Worm (Caenorhabditis elegans): Measurements from ENCODE around the gene F57H12.6.

DNA sequence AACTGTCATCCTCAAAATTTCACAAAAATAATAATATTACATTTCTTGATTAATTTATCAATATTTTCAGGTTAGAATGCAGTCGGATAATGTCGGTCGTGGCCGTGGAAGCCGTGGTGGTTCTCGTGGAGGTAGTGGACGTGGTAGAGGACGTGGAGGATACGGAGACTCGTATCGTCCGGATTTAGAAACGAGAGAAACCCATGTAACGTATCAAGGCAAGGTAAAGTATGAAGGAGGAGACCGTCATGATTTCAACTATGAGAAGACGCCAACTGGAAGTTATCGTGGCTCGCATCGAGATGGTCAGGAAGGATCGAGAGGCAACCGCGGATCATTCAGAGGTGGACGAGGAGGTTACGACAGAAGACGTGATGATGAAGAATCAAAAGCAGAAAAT, 18.6 kb downstream of the F57H12.6 start, which contains the start of gene frpr-10:
- no peak for TF ChIP-seq lin-39 (tag; optimal IDR thresholded peaks at IDR 0.05)
- no peak for TF ChIP-seq ZK546.5 (tag; optimal IDR thresholded peaks at IDR 0.05)
- TF ChIP-seq ztf-11 (tag; optimal IDR thresholded peaks at IDR 0.05) = no peak
- TF ChIP-seq nhr-11 (tag; optimal IDR thresholded peaks at IDR 0.05) = no peak
- no peak for TF ChIP-seq daf-12 (tag; optimal IDR thresholded peaks at IDR 0.05)
- no peak for TF ChIP-seq pqm-1 (tag; optimal IDR thresholded peaks at IDR 0.05)
- TF ChIP-seq tbx-2 (tag; optimal IDR thresholded peaks at IDR 0.05) = no peak
- TF ChIP-seq unc-39 (tag; optimal IDR thresholded peaks at IDR 0.05) = no peak
- TF ChIP-seq sea-2 (GFP tag; optimal IDR thresholded peaks at IDR 0.05) = no peak
- no peak for TF ChIP-seq ceh-9 (tag; optimal IDR thresholded peaks at IDR 0.05)
- no peak for TF ChIP-seq nfya-1 (tag; optimal IDR thresholded peaks at IDR 0.05; ENCODE audit: insufficient read depth)
- TF ChIP-seq nhr-23 (tag; optimal IDR thresholded peaks at IDR 0.05) = no peak
- no peak for TF ChIP-seq pha-4 (tag; optimal IDR thresholded peaks at IDR 0.05)
- no peak for TF ChIP-seq elt-2 (tag; optimal IDR thresholded peaks at IDR 0.05)

All from whole organism, L3 larva.